Fruit fly (Drosophila melanogaster) whole organism, prepupa: ENCODE measurements around the gene CG32313.

Source experiments
- CG1621 ChIP-seq: fragments of 200-800 bp; sonication (Bioruptor generic); optimal IDR thresholded peaks from 3 replicates; lab custom pipeline; 2018; ENCODE audit warnings: missing biosample characterization, mild to moderate bottlenecking, missing genetic modification characterization
- CG6854 ChIP-seq: fragments of 200-800 bp; sonication (Bioruptor generic); optimal IDR thresholded peaks from 2 replicates; lab custom pipeline; 2017; ENCODE audit warnings: missing biosample characterization, mild to moderate bottlenecking, missing genetic modification characterization
- net ChIP-seq: fragments of 200-800 bp; sonication (Bioruptor generic); optimal IDR thresholded peaks from 3 replicates; lab custom pipeline; 2016; ENCODE audit warnings: missing biosample characterization, missing genetic modification characterization

- TF ChIP-seq net: no peak
- TF ChIP-seq CG1621 (tag; lab: Kevin White, UChicago): no peak
- no peak for TF ChIP-seq CG6854 (GFP tag; lab: Kevin White, UChicago)
These were observed 25.5 kb upstream of the CG32313 start for dm6 chr3L:1571077-1571476.
